Worm (Caenorhabditis elegans): ENCODE data around the gene nhr-237.

- TF ChIP-seq jun-1 (tag; optimal IDR thresholded peaks at IDR 0.05) (no peak), nhr-42 (GFP tag; IDR thresholded peaks at IDR 0.05) (no peak), snpc-1.2 (GFP tag; IDR thresholded peaks at IDR 0.05) (no peak), Y75B8A.6 (GFP tag; IDR thresholded peaks at IDR 0.05) (no peak), skn-1 (tag; optimal IDR thresholded peaks at IDR 0.05) (no peak), spr-3 (GFP tag; optimal IDR thresholded peaks at IDR 0.05) (no peak), unc-62 (GFP tag; optimal IDR thresholded peaks at IDR 0.05 in 1 of 2) (no peak), unc-62 (tag; optimal IDR thresholded peaks at IDR 0.05) (no peak)
These were observed 6.1 kb downstream of the nhr-237 start for ce11 chrV:1620537-1620936.

Data from whole organism, L4 larva.